Worm (Caenorhabditis elegans) whole organism, L3 larva: Measurements from ENCODE around the gene ttm-2.

Experiments
- aly-2 ChIP-seq: fragments of 150-350 bp; optimal IDR thresholded peaks from 2 replicates; lab custom pipeline; 2014; ENCODE audit warnings: missing biosample characterization, missing genetic modification characterization
- elt-2 ChIP-seq: sonication (generic microtip); optimal IDR thresholded peaks from 2 replicates; lab custom pipeline; 2016; ENCODE audit warnings: missing genetic modification reagents, mild to moderate bottlenecking, missing genetic modification characterization, missing compliant biosample characterization
- nhr-12 ChIP-seq: fragments of 150-350 bp; optimal IDR thresholded peaks from 2 replicates; lab custom pipeline; 2014; ENCODE audit warnings: missing biosample characterization, missing genetic modification characterization
- unc-62 ChIP-seq: fragments of 150-350 bp; sonication (generic microtip); optimal IDR thresholded peaks from 4 replicates; lab custom pipeline; 2014; ENCODE audit warnings: missing biosample characterization, missing genetic modification reagents, missing genetic modification characterization

DNA sequence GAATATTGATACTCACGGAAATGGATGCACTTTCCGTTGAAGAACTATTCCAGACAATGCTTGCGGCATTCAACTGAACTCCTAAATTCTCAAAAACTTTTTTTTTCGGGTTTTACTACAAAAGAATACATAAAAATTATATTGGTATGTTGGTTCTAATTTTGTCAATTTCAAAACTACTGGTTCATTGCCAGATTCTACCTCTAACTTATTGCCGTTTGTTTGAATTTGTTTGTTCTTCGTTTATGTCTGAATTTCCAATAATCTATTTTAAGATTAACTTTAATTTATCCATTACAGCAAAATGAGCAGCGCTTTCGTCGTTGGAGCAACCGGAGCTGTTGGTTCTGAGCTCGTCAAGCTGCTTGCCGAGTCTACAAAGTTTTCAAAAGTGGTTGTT is 30.9 kb upstream of the ttm-2 start, which contains the start of gene C33F10.14:
- TF ChIP-seq nhr-12 (tag; lab: Kevin White, UChicago), result no peak
- TF ChIP-seq unc-62 (GFP tag; lab: Kevin White, UChicago), result no peak
- TF ChIP-seq aly-2, result no peak
- TF ChIP-seq elt-2, result no peak
